Fruit fly (Drosophila melanogaster) whole organism, embryonic: ENCODE measurements around the gene Fas3.
A peak's percentile ranks its signal among the peaks of the same experiment; 100 is the strongest.

Experiments
- C15 ChIP-seq: fragments of 200-800 bp; sonication (Bioruptor generic); IDR thresholded peaks from 3 replicates; pipeline ENCODE4 v1.3.6; 2022; ENCODE audit warnings: missing biosample characterization, missing genetic modification characterization
- CG10267 ChIP-seq: fragments of 200-800 bp; sonication (Bioruptor generic); optimal IDR thresholded peaks from 2 replicates; lab custom pipeline; 2018; ENCODE audit warnings: missing biosample characterization, mild to moderate bottlenecking, missing genetic modification characterization, moderate library complexity
- CG10979 ChIP-seq: fragments of 200-800 bp; sonication (Bioruptor generic); optimal IDR thresholded peaks from 2 replicates; lab custom pipeline; 2018; ENCODE audit warnings: missing biosample characterization, mild to moderate bottlenecking, missing genetic modification characterization, moderate library complexity
- CG11398 ChIP-seq: fragments of 200-800 bp; sonication (Bioruptor generic); optimal IDR thresholded peaks from 2 replicates; lab custom pipeline; 2016; ENCODE audit warnings: missing biosample characterization, missing genetic modification characterization
- CG11723 ChIP-seq: fragments of 200-800 bp; sonication (Bioruptor generic); optimal IDR thresholded peaks from 2 replicates; lab custom pipeline; 2017; ENCODE audit warnings: missing biosample characterization, mild to moderate bottlenecking, missing genetic modification characterization
- CG12071 ChIP-seq: fragments of 200-800 bp; sonication (Bioruptor generic); optimal IDR thresholded peaks from 3 replicates; lab custom pipeline; 2018; ENCODE audit warnings: missing biosample characterization, mild to moderate bottlenecking, missing genetic modification characterization
- CG14667 ChIP-seq: fragments of 200-800 bp; sonication (Bioruptor generic); IDR thresholded peaks from 2 replicates; pipeline ENCODE4 v1.3.6; 2022; ENCODE audit warnings: missing biosample characterization, missing genetic modification characterization
- CG17359 ChIP-seq: fragments of 200-800 bp; sonication (Bioruptor generic); optimal IDR thresholded peaks from 3 replicates; lab custom pipeline; 2018; ENCODE audit warnings: missing biosample characterization, mild to moderate bottlenecking, missing genetic modification characterization, moderate library complexity
- CG17612 ChIP-seq: fragments of 200-800 bp; sonication (Bioruptor generic); IDR thresholded peaks from 2 replicates; pipeline ENCODE4 v1.3.6; 2022; ENCODE audit warnings: missing biosample characterization, missing genetic modification characterization
- CG33213 ChIP-seq: fragments of 200-800 bp; sonication (Bioruptor generic); optimal IDR thresholded peaks from 3 replicates; lab custom pipeline; 2016; ENCODE audit warnings: missing biosample characterization, missing genetic modification characterization
- CG4360 ChIP-seq: fragments of 200-800 bp; sonication (Bioruptor generic); IDR thresholded peaks from 2 replicates; pipeline ENCODE4 v1.3.6; 2022; ENCODE audit warnings: missing biosample characterization, missing genetic modification characterization
- CG4424 ChIP-seq: fragments of 200-800 bp; sonication (Bioruptor generic); optimal IDR thresholded peaks from 3 replicates; lab custom pipeline; 2016; ENCODE audit warnings: missing biosample characterization, missing genetic modification characterization
- CG4730 ChIP-seq: fragments of 200-800 bp; sonication (Bioruptor generic); IDR thresholded peaks from 2 replicates; pipeline ENCODE4 v1.3.6; 2022; ENCODE audit warnings: missing biosample characterization, missing genetic modification characterization
- CG6175 ChIP-seq: fragments of 200-800 bp; sonication (Bioruptor generic); IDR thresholded peaks from 3 replicates; pipeline ENCODE4 v1.3.6; 2022; ENCODE audit warnings: missing biosample characterization, missing genetic modification characterization
- CG6791 ChIP-seq: fragments of 200-800 bp; sonication (Bioruptor generic); IDR thresholded peaks from 3 replicates; pipeline ENCODE4 v1.3.6; 2022; ENCODE audit warnings: missing biosample characterization, missing genetic modification characterization; ENCODE audit not compliant: partially characterized antibody
- CG7271 ChIP-seq: fragments of 200-800 bp; sonication (Bioruptor generic); optimal IDR thresholded peaks from 2 replicates; lab custom pipeline; 2018; ENCODE audit warnings: missing biosample characterization, mild to moderate bottlenecking, missing genetic modification characterization, moderate library complexity
- CG7357 ChIP-seq: fragments of 200-800 bp; sonication (Bioruptor generic); IDR thresholded peaks from 3 replicates; pipeline ENCODE4 v1.3.6; 2022; ENCODE audit warnings: missing biosample characterization, missing genetic modification characterization
- Camta ChIP-seq: fragments of 200-800 bp; sonication (Bioruptor generic); optimal IDR thresholded peaks from 2 replicates; lab custom pipeline; 2016; ENCODE audit warnings: missing biosample characterization, missing genetic modification characterization
- Dad ChIP-seq: fragments of 200-800 bp; sonication (Bioruptor generic); optimal IDR thresholded peaks from 3 replicates; lab custom pipeline; 2016; ENCODE audit warnings: missing biosample characterization, missing genetic modification characterization
- Dll ChIP-seq: fragments of 200-800 bp; sonication (Bioruptor generic); IDR thresholded peaks from 4 replicates; pipeline ENCODE4 v1.3.6; 2022; ENCODE audit warnings: missing biosample characterization, missing genetic modification characterization; ENCODE audit not compliant: partially characterized antibody
- Fer3 ChIP-seq: fragments of 200-800 bp; sonication (Bioruptor generic); optimal IDR thresholded peaks from 2 replicates; lab custom pipeline; 2018; ENCODE audit warnings: missing biosample characterization, mild to moderate bottlenecking, missing genetic modification characterization, moderate library complexity
- Poxn ChIP-seq: fragments of 200-800 bp; sonication (Bioruptor generic); IDR thresholded peaks from 2 replicates; pipeline ENCODE4 v1.3.6; 2022; ENCODE audit warnings: missing biosample characterization, missing genetic modification characterization
- Sox100B ChIP-seq: fragments of 200-800 bp; sonication (Bioruptor generic); optimal IDR thresholded peaks from 3 replicates; lab custom pipeline; 2018; ENCODE audit warnings: missing biosample characterization, mild to moderate bottlenecking, missing genetic modification characterization
- ab ChIP-seq: fragments of 200-800 bp; sonication (Bioruptor generic); optimal IDR thresholded peaks from 2 replicates; lab custom pipeline; 2016; ENCODE audit warnings: missing biosample characterization, missing genetic modification characterization
- ac ChIP-seq: fragments of 200-800 bp; sonication (Bioruptor generic); optimal IDR thresholded peaks from 3 replicates; lab custom pipeline; 2017; ENCODE audit warnings: missing biosample characterization, mild to moderate bottlenecking, missing genetic modification characterization
- ara ChIP-seq: fragments of 200-800 bp; sonication (Bioruptor generic); IDR thresholded peaks from 2 replicates; pipeline ENCODE4 v1.3.6; 2022; ENCODE audit warnings: missing biosample characterization, missing genetic modification characterization
- bowl ChIP-seq: fragments of 200-800 bp; sonication (Bioruptor generic); IDR thresholded peaks from 2 replicates; pipeline ENCODE4 v1.3.6; 2022; ENCODE audit warnings: missing biosample characterization, missing genetic modification characterization
- bsh ChIP-seq, 2 experiments: fragments of 200-800 bp; sonication (Bioruptor generic); optimal IDR thresholded peaks; 2 replicates each; lab custom pipeline; 2017 to 2018; ENCODE audit warnings: mild to moderate bottlenecking in 2 of 2, missing biosample characterization in 2 of 2, missing genetic modification characterization in 2 of 2, moderate library complexity in 1 of 2
- chm ChIP-seq: fragments of 200-800 bp; sonication (Bioruptor generic); IDR thresholded peaks from 2 replicates; pipeline ENCODE4 v1.3.6; 2022; ENCODE audit warnings: missing biosample characterization, missing genetic modification characterization
- ci ChIP-seq: fragments of 200-800 bp; sonication (Bioruptor generic); IDR thresholded peaks from 3 replicates; pipeline ENCODE4 v1.3.6; 2022; ENCODE audit warnings: missing biosample characterization, missing genetic modification characterization
- croc ChIP-seq: fragments of 200-800 bp; sonication (Bioruptor generic); conservative IDR thresholded peaks from 3 replicates; pipeline ENCODE4 v1.3.6; 2022; ENCODE audit warnings: missing biosample characterization, missing genetic modification characterization
- crp ChIP-seq, 2 experiments: fragments of 200-800 bp; sonication (Bioruptor generic); optimal IDR thresholded peaks; 2 replicates in 1 of 2; 3 replicates in 1 of 2; lab custom pipeline; 2017; ENCODE audit warnings: missing biosample characterization in 2 of 2, missing genetic modification characterization in 2 of 2, mild to moderate bottlenecking in 1 of 2, moderate library complexity in 1 of 2
- fd96Cb ChIP-seq: fragments of 200-800 bp; sonication (Bioruptor generic); optimal IDR thresholded peaks from 2 replicates; lab custom pipeline; 2018; ENCODE audit warnings: missing biosample characterization, mild to moderate bottlenecking, missing genetic modification characterization, moderate library complexity
- gro ChIP-seq: fragments of 200-800 bp; sonication (Bioruptor generic); optimal IDR thresholded peaks from 2 replicates; lab custom pipeline; 2016; ENCODE audit warnings: missing biosample characterization, missing genetic modification characterization
- her ChIP-seq: fragments of 200-800 bp; sonication (Bioruptor generic); optimal IDR thresholded peaks from 2 replicates; lab custom pipeline; 2016; ENCODE audit warnings: missing biosample characterization, missing genetic modification characterization
- inv ChIP-seq: fragments of 200-800 bp; sonication (Bioruptor generic); IDR thresholded peaks from 2 replicates; pipeline ENCODE4 v1.3.6; 2022; ENCODE audit warnings: missing biosample characterization, missing genetic modification characterization; ENCODE audit not compliant: partially characterized antibody
- nerfin-1 ChIP-seq: fragments of 200-800 bp; sonication (Bioruptor generic); optimal IDR thresholded peaks from 3 replicates; lab custom pipeline; 2019; ENCODE audit warnings: missing biosample characterization, mild to moderate bottlenecking, missing genetic modification characterization, moderate library complexity
- org-1 ChIP-seq: fragments of 200-800 bp; sonication (Bioruptor generic); optimal IDR thresholded peaks from 2 replicates; lab custom pipeline; 2017; ENCODE audit warnings: missing biosample characterization, missing genetic modification characterization
- otp ChIP-seq: fragments of 200-800 bp; sonication (Bioruptor generic); IDR thresholded peaks from 3 replicates; pipeline ENCODE4, ENCODE4 v1.3.6; 2022; ENCODE audit warnings: missing biosample characterization, missing genetic modification characterization
- prd ChIP-seq, 3 experiments: fragments of >200 bp in 2 of 3; fragments of 200-800 bp in 1 of 3; sonication (Bioruptor generic) in 1 of 3; optimal IDR thresholded peaks in 2 of 3; IDR thresholded peaks in 1 of 3; 2 replicates in 2 of 3; 3 replicates in 1 of 3; pipeline versions ENCODE4 v1.3.6 to Lab custom; 2017 to 2022; ENCODE audit warnings: missing biosample characterization in 1 of 3, missing genetic modification characterization in 1 of 3
- rib ChIP-seq: fragments of 200-800 bp; sonication (Bioruptor generic); IDR thresholded peaks from 2 replicates; pipeline ENCODE4 v1.3.6; 2022; ENCODE audit warnings: missing biosample characterization, missing genetic modification characterization
- shn ChIP-seq: fragments of 200-800 bp; sonication (Bioruptor generic); optimal IDR thresholded peaks from 3 replicates; lab custom pipeline; 2016; ENCODE audit warnings: missing biosample characterization, missing genetic modification characterization
- sug ChIP-seq: fragments of 200-800 bp; optimal IDR thresholded peaks from 2 replicates; lab custom pipeline; 2019; ENCODE audit warnings: missing biosample characterization, mild to moderate bottlenecking, missing genetic modification characterization, moderate library complexity
- tio ChIP-seq: fragments of 200-800 bp; sonication (Bioruptor generic); optimal IDR thresholded peaks from 2 replicates; lab custom pipeline; 2017; ENCODE audit warnings: missing biosample characterization, missing genetic modification characterization, inconsistent platforms
- tna ChIP-seq: fragments of 200-800 bp; sonication (Bioruptor generic); IDR thresholded peaks from 2 replicates; pipeline ENCODE4 v1.3.6; 2022; ENCODE audit warnings: missing biosample characterization, missing genetic modification characterization; ENCODE audit not compliant: partially characterized antibody
- tup ChIP-seq: fragments of 200-800 bp; sonication (Bioruptor generic); optimal IDR thresholded peaks from 2 replicates; lab custom pipeline; 2016; ENCODE audit warnings: missing biosample characterization, mild to moderate bottlenecking, missing genetic modification characterization, moderate library complexity
- twi ChIP-seq: fragments of 200-800 bp; optimal IDR thresholded peaks from 2 replicates; lab custom pipeline; 2019; ENCODE audit warnings: missing biosample characterization, mild to moderate bottlenecking, missing genetic modification characterization, moderate library complexity
- yki ChIP-seq: fragments of >200 bp; optimal IDR thresholded peaks from 3 replicates; lab custom pipeline; 2018
- zfh1 ChIP-seq: fragments of 200-800 bp; sonication (Bioruptor generic); IDR thresholded peaks from 3 replicates; pipeline ENCODE4 v1.3.6; 2022; ENCODE audit warnings: missing biosample characterization, missing genetic modification characterization

Gene Fas3

dm6 chr2L:18305057-18305829 lies 14.7 kb upstream of the Fas3 start (continued):
- TF ChIP-seq CG12071 (GFP tag; lab: Kevin White, UChicago) = no peak
- TF ChIP-seq Dll (GFP tag; lab: Robert Waterston, UW) = no peak
- no peak for TF ChIP-seq gro (GFP tag; lab: Kevin White, UChicago)
- no peak for TF ChIP-seq bowl
- no peak for TF ChIP-seq CG6175 (GFP tag; lab: Robert Waterston, UW)
- no peak for TF ChIP-seq rib
- TF ChIP-seq chm = no peak; the same call in 1 of the 2 replicates
- peak; percentile 5; the same call in 1 of the 3 replicates for TF ChIP-seq ci
- peak; percentile 86 for TF ChIP-seq CG10267
- TF ChIP-seq Camta (GFP tag; lab: Kevin White, UChicago) = no peak
- peak; percentile 76 for TF ChIP-seq croc
- TF ChIP-seq Dad (GFP tag; lab: Kevin White, UChicago) = no peak
- peak; percentile 95 for TF ChIP-seq CG10979
- no peak for TF ChIP-seq CG11398 (GFP tag; lab: Kevin White, UChicago)
- TF ChIP-seq ab (GFP tag; lab: Kevin White, UChicago) = no peak
- TF ChIP-seq CG17612 (GFP tag; lab: Robert Waterston, UW) = no peak
- peak; percentile 64 for TF ChIP-seq CG7271 (tag; lab: Kevin White, UChicago)
- peak; percentile 65 for TF ChIP-seq CG4424 (GFP tag; lab: Kevin White, UChicago)
- peak; percentile 33; the same call in 1 of the 2 replicates for TF ChIP-seq CG14667 (GFP tag; lab: Robert Waterston, UW)
- peak; percentile 56 for TF ChIP-seq tio
- 0 out of 3 replicates have a peak, but pooled peaks have one; percentile 17 for TF ChIP-seq CG6791 (GFP tag; lab: Robert Waterston, UW)
- TF ChIP-seq crp (GFP tag; optimal IDR thresholded peaks at IDR 0.05; lab: Kevin White, UChicago) = no peak
- TF ChIP-seq her = no peak
- TF ChIP-seq zfh1 (GFP tag; lab: Robert Waterston, UW) = peak; percentile 43; the same call in 1 of the 3 replicates
- TF ChIP-seq shn (GFP tag; lab: Kevin White, UChicago) = no peak
- peak; percentile 72 for TF ChIP-seq nerfin-1 (tag; lab: Kevin White, UChicago)
- peak; percentile 61 for TF ChIP-seq CG17359 (tag; lab: Kevin White, UChicago)
- no peak for TF ChIP-seq yki (lab: Kevin White, UChicago)
- TF ChIP-seq ara (GFP tag; lab: Robert Waterston, UW) = peak; percentile 47; the same call in 1 of the 2 replicates
- TF ChIP-seq sug (tag; lab: Kevin White, UChicago) = no peak
- no peak for TF ChIP-seq tup (GFP tag; lab: Kevin White, UChicago)
- peak; percentile 81 for TF ChIP-seq Sox100B (GFP tag; lab: Kevin White, UChicago)
- TF ChIP-seq CG7357 = no peak
- TF ChIP-seq CG4360 (GFP tag; lab: Robert Waterston, UW) = 0 out of 2 replicates have a peak, but pooled peaks have one; percentile 15
- TF ChIP-seq org-1 (GFP tag; lab: Kevin White, UChicago) = peak; percentile 9
- peak; percentile 39 for TF ChIP-seq ac (GFP tag; lab: Kevin White, UChicago)
- TF ChIP-seq Poxn = no peak
- no peak for TF ChIP-seq CG33213 (GFP tag; lab: Kevin White, UChicago)
- TF ChIP-seq twi (tag; lab: Kevin White, UChicago) = peak; percentile 28
- no peak for TF ChIP-seq CG4730 (GFP tag; lab: Robert Waterston, UW)
- no peak for TF ChIP-seq tna (GFP tag; lab: Robert Waterston, UW)
- TF ChIP-seq prd (optimal IDR thresholded peaks at IDR 0.05; lab: Kevin White, UChicago) = no peak
- TF ChIP-seq prd (GFP tag; IDR thresholded peaks at IDR 0.05; lab: Robert Waterston, UW) = peak; percentile 85; the same call in 2 of the 3 replicates
- peak in 1 of 2 experiments; percentile 82 for TF ChIP-seq bsh (GFP tag; optimal IDR thresholded peaks at IDR 0.05; lab: Kevin White, UChicago)
- no peak for TF ChIP-seq inv (GFP tag; lab: Robert Waterston, UW)
- no peak for TF ChIP-seq C15 (GFP tag; lab: Robert Waterston, UW)
- no peak for TF ChIP-seq Fer3 (tag; lab: Kevin White, UChicago)
- TF ChIP-seq fd96Cb (tag; lab: Kevin White, UChicago) = peak; percentile 85
- no peak for TF ChIP-seq CG11723 (GFP tag; lab: Kevin White, UChicago)
- TF ChIP-seq otp (GFP tag; lab: Robert Waterston, UW) = no peak
